Worm (Caenorhabditis elegans) whole organism, early embryonic: ENCODE measurements around the gene ctf-4.

ENCODE experiments used
- B0310.2 ChIP-seq: sonication (generic microtip); optimal IDR thresholded peaks from 2 replicates; lab custom pipeline; 2016; ENCODE audit warnings: mild to moderate bottlenecking, missing genetic modification characterization, missing compliant biosample characterization
- F13C5.2 ChIP-seq: sonication (generic microtip); optimal IDR thresholded peaks from 2 replicates; lab custom pipeline; 2017; ENCODE audit warnings: mild to moderate bottlenecking, missing genetic modification characterization, inconsistent platforms, missing compliant biosample characterization
- ama-1 ChIP-seq: fragments of 150-350 bp; optimal IDR thresholded peaks from 2 replicates; lab custom pipeline; 2014
- ets-7 ChIP-seq: sonication (generic microtip); optimal IDR thresholded peaks from 2 replicates; lab custom pipeline; 2016; ENCODE audit warnings: missing genotype, missing genetic modification characterization, missing compliant biosample characterization
- flt-1 ChIP-seq: fragments of 200-800 bp; sonication (Bioruptor generic); IDR thresholded peaks from 2 replicates; pipeline ENCODE4 v1.3.6; 2022; ENCODE audit warnings: missing genetic modification characterization, missing compliant biosample characterization
- hnd-1 ChIP-seq: sonication (generic microtip); optimal IDR thresholded peaks from 2 replicates; lab custom pipeline; 2016; ENCODE audit warnings: missing genetic modification characterization, missing compliant biosample characterization
- tbx-11 ChIP-seq: fragments of 200-800 bp; sonication (Bioruptor generic); IDR thresholded peaks from 2 replicates; pipeline ENCODE4 v1.3.6; 2022; ENCODE audit warnings: missing genetic modification characterization, missing compliant biosample characterization

DNA sequence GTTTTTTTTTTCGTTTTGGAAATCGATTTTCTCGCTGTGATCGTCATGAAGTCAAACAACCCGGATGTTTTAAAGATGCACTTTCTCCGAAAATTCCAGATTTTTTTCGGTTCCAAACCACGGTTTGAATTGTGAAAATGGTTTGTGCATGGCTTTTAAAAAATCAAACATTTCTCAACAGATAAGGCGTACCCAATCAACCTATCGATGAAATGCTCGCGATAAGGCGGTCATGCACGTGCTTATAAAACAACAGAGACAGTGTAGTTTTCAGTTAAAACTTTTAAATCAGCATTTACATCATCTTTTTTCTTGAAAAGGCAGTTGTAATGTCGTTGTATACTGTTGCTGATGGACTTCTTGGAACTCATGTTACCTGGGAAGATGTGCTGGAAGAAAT lies 32.9 kb downstream of the ctf-4 start, which contains the start of gene F58B4.5:
- TF ChIP-seq ama-1 (lab: Kevin White, UChicago): no peak
- TF ChIP-seq B0310.2 (tag; lab: Kevin White, UChicago): no peak
- no peak for TF ChIP-seq hnd-1 (tag; lab: Kevin White, UChicago)
- no peak for TF ChIP-seq flt-1 (GFP tag; lab: Robert Waterston, UW)
- TF ChIP-seq F13C5.2: no peak
- no peak for TF ChIP-seq ets-7
- no peak for TF ChIP-seq tbx-11 (GFP tag; lab: Robert Waterston, UW)
